Worm (Caenorhabditis elegans): Measurements from ENCODE around the gene ZK622.1.

The ZK622.1 gene

DNA sequence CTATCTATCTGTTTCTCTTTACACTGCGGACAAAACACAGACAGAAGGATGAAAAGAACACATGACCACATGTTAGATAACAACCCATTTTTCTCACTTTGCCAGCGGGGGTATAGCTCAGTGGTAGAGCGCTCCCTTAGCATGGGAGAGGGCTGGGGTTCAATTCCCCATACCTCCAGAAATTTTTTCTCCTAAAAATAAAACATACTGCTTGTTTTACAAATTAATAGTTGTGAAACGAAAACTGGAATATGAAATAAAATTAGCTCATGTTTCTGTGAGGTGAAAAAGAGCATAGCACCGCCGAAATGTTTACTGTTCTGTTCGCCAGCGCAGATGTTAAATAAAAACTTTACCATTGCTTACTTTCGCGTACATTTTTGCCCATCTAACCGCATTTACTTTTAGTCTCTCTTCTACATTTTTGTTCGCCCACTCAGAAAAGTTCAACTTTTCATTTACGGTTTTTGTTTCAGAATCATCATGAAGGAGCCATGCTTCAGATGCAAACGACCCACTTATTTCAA lies 1.3 kb upstream of the ZK622.1 start, which contains the start of gene ZK622.4 (continued):
- peak; percentile 50 for TF ChIP-seq fax-1 (tag; optimal IDR thresholded peaks at IDR 0.05)
- TF ChIP-seq che-1 (tag; optimal IDR thresholded peaks at IDR 0.05) = peak; percentile 85
- TF ChIP-seq pax-1 (tag; optimal IDR thresholded peaks at IDR 0.05) = no peak
- peak; percentile 81 for TF ChIP-seq ceh-19 (GFP tag; optimal IDR thresholded peaks at IDR 0.05)
- peak; percentile 85 for TF ChIP-seq syd-9 (tag; optimal IDR thresholded peaks at IDR 0.05)
- peak; percentile 72 for TF ChIP-seq sdc-2 (tag; optimal IDR thresholded peaks at IDR 0.05)
- peak; percentile 73 for TF ChIP-seq ttx-3 (tag; optimal IDR thresholded peaks at IDR 0.05)
- TF ChIP-seq hlh-13 (GFP tag; optimal IDR thresholded peaks at IDR 0.05) = peak; percentile 53
- TF ChIP-seq nfya-1 (tag; optimal IDR thresholded peaks at IDR 0.05) = peak; percentile 67
- TF ChIP-seq C38D4.7 (GFP tag; optimal IDR thresholded peaks at IDR 0.05) = peak; percentile 83
- TF ChIP-seq elt-4 (tag; optimal IDR thresholded peaks at IDR 0.05) = no peak
- peak; percentile 80 for TF ChIP-seq ztf-16 (tag; optimal IDR thresholded peaks at IDR 0.05)
- TF ChIP-seq mec-3 (tag; optimal IDR thresholded peaks at IDR 0.05; ENCODE audit: borderline replicate concordance) = peak; percentile 36
- no peak for TF ChIP-seq nhr-11 (tag; optimal IDR thresholded peaks at IDR 0.05)
- TF ChIP-seq pha-4 (tag; optimal IDR thresholded peaks at IDR 0.05) = no peak
- no peak for TF ChIP-seq ceh-22 (tag; optimal IDR thresholded peaks at IDR 0.05)
- no peak for TF ChIP-seq unc-55 (GFP tag; optimal IDR thresholded peaks at IDR 0.05)
- peak; percentile 75 for TF ChIP-seq unc-86 (tag; optimal IDR thresholded peaks at IDR 0.05)
- TF ChIP-seq dmd-4 (tag; optimal IDR thresholded peaks at IDR 0.05; ENCODE audit: borderline replicate concordance) = peak; percentile 79
- TF ChIP-seq odd-2 (tag; optimal IDR thresholded peaks at IDR 0.05) = peak; percentile 60
- TF ChIP-seq pag-3 (tag; optimal IDR thresholded peaks at IDR 0.05; ENCODE audit: borderline replicate concordance) = no peak
- TF ChIP-seq npax-4 (tag; optimal IDR thresholded peaks at IDR 0.05) = peak; percentile 57
- TF ChIP-seq elt-2 (tag; optimal IDR thresholded peaks at IDR 0.05) = peak; percentile 98
- peak; percentile 76 for TF ChIP-seq nhr-232 (tag; optimal IDR thresholded peaks at IDR 0.05)
- TF ChIP-seq ref-2 (tag; optimal IDR thresholded peaks at IDR 0.05) = peak; percentile 78
- peak; percentile 74 for TF ChIP-seq K02D7.2 (tag; optimal IDR thresholded peaks at IDR 0.05)
- peak; percentile 68 for TF ChIP-seq zip-5 (tag; optimal IDR thresholded peaks at IDR 0.05)
- TF ChIP-seq tbx-2 (tag; optimal IDR thresholded peaks at IDR 0.05) = peak; percentile 72
- TF ChIP-seq ceh-48 (tag; optimal IDR thresholded peaks at IDR 0.05) = peak; percentile 65
- TF ChIP-seq fkh-10 (GFP tag; optimal IDR thresholded peaks at IDR 0.05) = no peak
- peak; percentile 82 for TF ChIP-seq ceh-34 (tag; optimal IDR thresholded peaks at IDR 0.05)
- no peak for TF ChIP-seq ceh-30 (tag; optimal IDR thresholded peaks at IDR 0.05)
- peak; percentile 30 for TF ChIP-seq F13H6.1 (tag; optimal IDR thresholded peaks at IDR 0.05)
- peak; percentile 66 for TF ChIP-seq pha-2 (tag; optimal IDR thresholded peaks at IDR 0.05)
- peak; percentile 38 for TF ChIP-seq hlh-15 (tag; optimal IDR thresholded peaks at IDR 0.05)
- no peak for TF ChIP-seq pros-1 (tag; optimal IDR thresholded peaks at IDR 0.05)
- 0 out of 2 replicates have a peak, but pooled peaks have one; percentile 52 for TF ChIP-seq ceh-45 (GFP tag; IDR thresholded peaks at IDR 0.05)
- TF ChIP-seq ama-1 (optimal IDR thresholded peaks at IDR 0.05) = no peak

DNA sequence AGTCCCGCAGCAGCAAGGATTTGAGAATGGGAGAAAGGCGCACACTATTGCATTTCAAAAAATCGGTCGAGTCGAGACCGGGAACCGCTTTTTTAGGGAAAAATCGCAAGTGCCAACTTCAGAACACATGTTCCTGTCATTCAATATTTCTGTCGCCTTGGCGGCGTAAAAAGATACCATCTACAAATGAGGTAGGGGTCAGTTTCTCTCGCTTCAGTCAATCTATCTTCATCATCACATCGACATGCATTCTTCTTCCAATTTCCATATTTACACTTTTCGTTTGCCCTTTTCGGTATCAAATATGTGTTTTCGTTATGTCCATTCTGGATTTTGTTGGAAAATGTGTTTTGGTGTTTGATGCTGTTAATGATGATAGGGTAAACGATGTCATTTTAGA lies 4.1 kb downstream of the ZK622.1 start:
- TF ChIP-seq ceh-18 (tag; optimal IDR thresholded peaks at IDR 0.05) = no peak
- no peak for TF ChIP-seq sox-4 (tag; optimal IDR thresholded peaks at IDR 0.05)
- no peak for TF ChIP-seq K09A11.1 (tag; optimal IDR thresholded peaks at IDR 0.05; ENCODE audit: insufficient read depth)
- no peak for TF ChIP-seq nhr-232 (tag; optimal IDR thresholded peaks at IDR 0.05)
- no peak for TF ChIP-seq gmeb-2 (tag; optimal IDR thresholded peaks at IDR 0.05)
- no peak for TF ChIP-seq unc-3 (GFP tag; conservative IDR thresholded peaks at IDR 0.05)
- TF ChIP-seq unc-3 (tag; optimal IDR thresholded peaks at IDR 0.05) = no peak
- TF ChIP-seq unc-42 (tag; optimal IDR thresholded peaks at IDR 0.05) = no peak
- no peak for TF ChIP-seq tbx-2 (tag; optimal IDR thresholded peaks at IDR 0.05)
- no peak for TF ChIP-seq pha-2 (tag; optimal IDR thresholded peaks at IDR 0.05)
- TF ChIP-seq pqm-1 (tag; optimal IDR thresholded peaks at IDR 0.05) = no peak
- TF ChIP-seq lim-6 (tag; optimal IDR thresholded peaks at IDR 0.05) = no peak
- no peak for TF ChIP-seq pros-1 (tag; optimal IDR thresholded peaks at IDR 0.05)
- TF ChIP-seq eyg-1 (tag; optimal IDR thresholded peaks at IDR 0.05) = no peak
- no peak for TF ChIP-seq ama-1 (optimal IDR thresholded peaks at IDR 0.05)
- no peak for TF ChIP-seq elt-4 (tag; optimal IDR thresholded peaks at IDR 0.05)

Measured in whole organism, late embryonic.